Worm (Caenorhabditis elegans) whole organism, mixed stage, embryonic: ENCODE measurements around the gene slc-9B.1.

ENCODE experiments used
- M03D4.4 ChIP-seq: sonication (generic microtip); optimal IDR thresholded peaks from 2 replicates; lab custom pipeline; 2017; ENCODE audit warnings: mild to moderate bottlenecking, missing genetic modification characterization, missing compliant biosample characterization
- bed-3 ChIP-seq: fragments of 200-800 bp; sonication (Bioruptor generic); optimal IDR thresholded peaks from 3 replicates; lab custom pipeline; 2018; ENCODE audit warnings: mild to moderate bottlenecking, missing genetic modification characterization, moderate library complexity, missing compliant biosample characterization
- blmp-1 ChIP-seq: fragments of 150-350 bp; optimal IDR thresholded peaks from 2 replicates; lab custom pipeline; 2014; ENCODE audit warnings: missing biosample characterization, missing genetic modification characterization
- ceh-39 ChIP-seq: fragments of 150-350 bp; optimal IDR thresholded peaks from 2 replicates; lab custom pipeline; 2014; ENCODE audit warnings: missing biosample characterization, missing genetic modification characterization
- ceh-83 ChIP-seq: fragments of 200-800 bp; sonication (Bioruptor generic); optimal IDR thresholded peaks from 2 replicates; lab custom pipeline; 2018; ENCODE audit warnings: mild to moderate bottlenecking, missing genetic modification characterization, missing compliant biosample characterization
- ces-1 ChIP-seq: fragments of 150-350 bp; optimal IDR thresholded peaks from 2 replicates; lab custom pipeline; 2014; ENCODE audit warnings: missing biosample characterization, missing genetic modification reagents, missing genetic modification characterization
- cnd-1 ChIP-seq: fragments of 200-800 bp; sonication (Bioruptor generic); optimal IDR thresholded peaks from 2 replicates; lab custom pipeline; 2018; ENCODE audit warnings: mild to moderate bottlenecking, missing genetic modification characterization, missing compliant biosample characterization
- elt-1 ChIP-seq: sonication (generic microtip); optimal IDR thresholded peaks from 2 replicates; lab custom pipeline; 2017; ENCODE audit warnings: missing genetic modification characterization, mild to moderate bottlenecking, missing compliant biosample characterization, antibody characterized with exemption, moderate library complexity, borderline replicate concordance; ENCODE audit not compliant: insufficient read depth
- elt-3 ChIP-seq: fragments of 150-350 bp; optimal IDR thresholded peaks from 2 replicates; lab custom pipeline; 2014; ENCODE audit warnings: missing biosample characterization, missing genetic modification characterization
- flh-1 ChIP-seq: fragments of 200-800 bp; sonication (Bioruptor generic); optimal IDR thresholded peaks from 2 replicates; lab custom pipeline; 2018; ENCODE audit warnings: mild to moderate bottlenecking, missing genetic modification characterization, moderate library complexity, missing compliant biosample characterization
- ham-2 ChIP-seq: fragments of 200-800 bp; sonication (Bioruptor generic); optimal IDR thresholded peaks from 2 replicates; lab custom pipeline; 2018; ENCODE audit warnings: mild to moderate bottlenecking, missing genetic modification characterization, missing compliant biosample characterization
- hlh-1 ChIP-seq: fragments of 150-350 bp; optimal IDR thresholded peaks from 2 replicates; lab custom pipeline; 2014; ENCODE audit warnings: missing biosample characterization, missing genetic modification reagents, missing genetic modification characterization
- lin-13 ChIP-seq: fragments of 150-350 bp; optimal IDR thresholded peaks from 2 replicates; lab custom pipeline; 2014; ENCODE audit warnings: missing biosample characterization, missing genetic modification characterization
- mab-5 ChIP-seq: fragments of 150-350 bp; optimal IDR thresholded peaks from 2 replicates; lab custom pipeline; 2014; ENCODE audit warnings: missing biosample characterization, missing genetic modification characterization
- mep-1 ChIP-seq: fragments of 150-350 bp; optimal IDR thresholded peaks from 2 replicates; lab custom pipeline; 2017; ENCODE audit warnings: missing biosample characterization, missing genetic modification reagents, missing genetic modification characterization, inconsistent platforms
- nhr-12 ChIP-seq: fragments of 150-350 bp; optimal IDR thresholded peaks from 2 replicates; lab custom pipeline; 2014; ENCODE audit warnings: missing biosample characterization, missing genetic modification characterization
- nhr-237 ChIP-seq: fragments of 150-350 bp; optimal IDR thresholded peaks from 2 replicates; lab custom pipeline; 2014; ENCODE audit warnings: missing biosample characterization, missing genetic modification characterization
- nhr-28 ChIP-seq: fragments of 150-350 bp; optimal IDR thresholded peaks from 2 replicates; lab custom pipeline; 2014; ENCODE audit warnings: missing biosample characterization, missing genetic modification characterization
- nhr-76 ChIP-seq: sonication (generic microtip); optimal IDR thresholded peaks from 2 replicates; lab custom pipeline; 2017; ENCODE audit warnings: missing biosample characterization, missing genetic modification characterization
- pha-4 ChIP-seq: fragments of 150-350 bp; optimal IDR thresholded peaks from 2 replicates; lab custom pipeline; 2018; ENCODE audit warnings: missing biosample characterization, missing genetic modification reagents, missing genetic modification characterization
- sem-2 ChIP-seq: fragments of 200-800 bp; sonication (Bioruptor generic); optimal IDR thresholded peaks from 2 replicates; lab custom pipeline; 2018; ENCODE audit warnings: mild to moderate bottlenecking, missing genetic modification characterization, missing compliant biosample characterization
- snpc-4 ChIP-seq: fragments of 150-350 bp; optimal IDR thresholded peaks from 2 replicates; lab custom pipeline; 2014; ENCODE audit warnings: missing biosample characterization, missing genetic modification characterization
- sptf-1 ChIP-seq: sonication (generic microtip); optimal IDR thresholded peaks from 2 replicates; lab custom pipeline; 2017; ENCODE audit warnings: mild to moderate bottlenecking, missing genetic modification characterization, moderate library complexity, missing compliant biosample characterization
- unc-120 ChIP-seq: sonication (generic microtip); optimal IDR thresholded peaks from 2 replicates; lab custom pipeline; 2017; ENCODE audit warnings: missing genetic modification characterization, missing compliant biosample characterization; ENCODE audit not compliant: poor library complexity, severe bottlenecking
- unc-62 ChIP-seq: fragments of 150-350 bp; optimal IDR thresholded peaks from 2 replicates; lab custom pipeline; 2014; ENCODE audit warnings: missing biosample characterization, missing genetic modification reagents, missing genetic modification characterization

slc-9B.1 gene

ce11 chrX:10262299-10262698 lies 17.1 kb upstream of the slc-9B.1 start:
- no peak for TF ChIP-seq nhr-237
- no peak for TF ChIP-seq nhr-28 (tag; lab: Kevin White, UChicago)

- TF ChIP-seq nhr-76 (tag; lab: Kevin White, UChicago) (no peak), lin-13 (no peak), elt-3 (tag; lab: Kevin White, UChicago) (no peak), ceh-83 (GFP tag; lab: Kevin White, UChicago) (no peak), nhr-28 (tag; lab: Kevin White, UChicago) (no peak)
These were observed 6.0 kb upstream of the slc-9B.1 start, which contains the start of gene F41E7.2 for ce11 chrX:10273392-10273791. Gene F41E7.2 (plus strand): TSS chrX:10273692.

- TF ChIP-seq ceh-39 (tag; lab: Kevin White, UChicago) = no peak
- TF ChIP-seq mep-1 (tag; lab: Kevin White, UChicago) = no peak
These were observed 4.9 kb upstream of the slc-9B.1 start for ce11 chrX:10274470-10274869.

- TF ChIP-seq bed-3 (GFP tag; lab: Kevin White, UChicago) (no peak), snpc-4 (tag; lab: Kevin White, UChicago) (no peak), ces-1 (GFP tag; lab: Kevin White, UChicago) (no peak), pha-4 (tag; lab: Kevin White, UChicago) (no peak), blmp-1 (no peak), elt-1 (tag; lab: Kevin White, UChicago) (no peak)
These were observed 2.3 kb upstream of the slc-9B.1 start for ce11 chrX:10277118-10277517.

DNA sequence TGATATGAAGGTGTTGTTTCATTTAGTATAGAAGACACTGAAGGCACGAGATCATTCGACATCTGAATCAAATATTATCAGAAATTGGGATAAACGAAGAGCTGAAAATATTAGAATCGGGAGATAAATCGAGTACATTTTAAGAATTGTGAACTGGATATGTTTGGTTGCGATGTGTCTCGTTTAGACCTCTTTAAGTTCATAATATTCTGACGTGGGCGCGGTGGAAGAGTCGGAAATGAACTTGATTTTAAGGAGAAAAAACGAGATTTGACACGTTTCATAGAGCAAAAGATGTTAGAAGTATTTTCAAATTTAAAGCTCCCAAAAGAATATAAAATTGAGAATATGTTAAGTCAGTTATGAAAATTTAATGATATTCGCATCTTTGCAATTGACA lies 6.2 kb downstream of the slc-9B.1 start, which contains the start of gene npr-6:
npr-6 (minus strand) TSS at position 101 of the 400 bp plus-strand sequence.
- no peak for TF ChIP-seq snpc-4 (tag; lab: Kevin White, UChicago)
- TF ChIP-seq elt-1 (tag; lab: Kevin White, UChicago) = no peak
- TF ChIP-seq, all 35 proteins: peak for 0

DNA sequence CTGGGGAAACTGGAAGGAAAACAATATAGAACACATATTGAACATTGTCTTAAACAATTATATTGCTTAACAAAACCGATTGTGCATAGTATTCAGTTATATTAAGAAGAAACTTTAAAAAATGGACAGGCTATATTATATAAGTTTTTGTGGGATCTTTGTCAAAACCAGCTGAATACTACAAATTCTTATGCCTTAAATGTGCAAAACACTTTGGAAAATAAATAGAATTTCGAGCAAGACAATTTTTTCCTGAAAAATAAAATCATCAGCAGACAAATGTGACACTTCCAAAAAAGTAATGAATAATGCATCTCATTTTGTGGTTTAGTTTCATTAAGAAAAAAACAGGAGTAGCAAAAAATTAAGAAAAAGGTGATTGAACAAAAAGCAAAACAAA lies 18.0 kb downstream of the slc-9B.1 start:
- TF ChIP-seq sem-2 (GFP tag; lab: Kevin White, UChicago) = no peak
- no peak for TF ChIP-seq cnd-1
- TF ChIP-seq snpc-4 (tag; lab: Kevin White, UChicago) = no peak
- no peak for TF ChIP-seq ces-1 (GFP tag; lab: Kevin White, UChicago)
- no peak for TF ChIP-seq nhr-12
- no peak for TF ChIP-seq mab-5 (tag; lab: Kevin White, UChicago)
- no peak for TF ChIP-seq nhr-28 (tag; lab: Kevin White, UChicago)
- TF ChIP-seq unc-62 = no peak
- TF ChIP-seq mep-1 (tag; lab: Kevin White, UChicago) = no peak
- TF ChIP-seq nhr-237 = no peak

- TF ChIP-seq mab-5 (tag; lab: Kevin White, UChicago) (no peak), M03D4.4 (tag; lab: Kevin White, UChicago) (no peak), ceh-39 (tag; lab: Kevin White, UChicago) (no peak), hlh-1 (tag; lab: Kevin White, UChicago) (no peak), nhr-28 (tag; lab: Kevin White, UChicago) (no peak), ceh-83 (GFP tag; lab: Kevin White, UChicago) (no peak), elt-1 (tag; lab: Kevin White, UChicago) (no peak), nhr-237 (no peak), ham-2 (no peak), sem-2 (GFP tag; lab: Kevin White, UChicago) (no peak), unc-120 (tag; lab: Kevin White, UChicago) (no peak), sptf-1 (tag; lab: Kevin White, UChicago) (no peak), flh-1 (GFP tag; lab: Kevin White, UChicago) (no peak), pha-4 (tag; lab: Kevin White, UChicago) (no peak), mep-1 (tag; lab: Kevin White, UChicago) (no peak), lin-13 (no peak)
These were observed 22.5 kb downstream of the slc-9B.1 start for ce11 chrX:10301920-10302319.
